Worm (Caenorhabditis elegans): ENCODE data around the gene ttbk-8.2.

Gene ttbk-8.2

DNA sequence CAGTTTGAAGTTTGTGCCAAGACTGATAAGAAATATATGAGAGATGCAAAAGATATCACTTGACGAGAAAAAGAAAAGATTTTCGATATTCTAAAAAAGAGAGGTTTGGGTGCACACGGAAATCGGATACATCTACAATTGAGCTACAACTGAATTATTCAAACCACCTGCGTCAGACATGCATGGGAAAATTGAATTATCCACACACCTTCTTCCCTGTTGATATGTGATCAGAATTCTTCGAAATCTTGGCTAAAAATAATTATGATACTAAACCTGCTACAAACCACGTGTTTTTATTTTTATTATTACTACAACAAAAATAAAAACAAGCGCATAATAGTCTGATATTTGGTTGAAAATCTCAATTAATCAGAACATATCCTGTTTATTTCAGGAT is 26.5 kb downstream of the ttbk-8.2 start:
- peak in 1 of 2 experiments; percentile 17 for TF ChIP-seq lsy-2 (tag; optimal IDR thresholded peaks at IDR 0.05)
- TF ChIP-seq sma-9 (GFP tag; optimal IDR thresholded peaks at IDR 0.05): peak; percentile 44
- TF ChIP-seq sma-9 (tag; optimal IDR thresholded peaks at IDR 0.05): no peak
- no peak for TF ChIP-seq skn-1 (tag; optimal IDR thresholded peaks at IDR 0.05)
- TF ChIP-seq lin-11 (tag; optimal IDR thresholded peaks at IDR 0.05): no peak
- no peak for TF ChIP-seq nhr-25 (tag; optimal IDR thresholded peaks at IDR 0.05)
- TF ChIP-seq fos-1 (tag; optimal IDR thresholded peaks at IDR 0.05): peak; percentile 13

DNA sequence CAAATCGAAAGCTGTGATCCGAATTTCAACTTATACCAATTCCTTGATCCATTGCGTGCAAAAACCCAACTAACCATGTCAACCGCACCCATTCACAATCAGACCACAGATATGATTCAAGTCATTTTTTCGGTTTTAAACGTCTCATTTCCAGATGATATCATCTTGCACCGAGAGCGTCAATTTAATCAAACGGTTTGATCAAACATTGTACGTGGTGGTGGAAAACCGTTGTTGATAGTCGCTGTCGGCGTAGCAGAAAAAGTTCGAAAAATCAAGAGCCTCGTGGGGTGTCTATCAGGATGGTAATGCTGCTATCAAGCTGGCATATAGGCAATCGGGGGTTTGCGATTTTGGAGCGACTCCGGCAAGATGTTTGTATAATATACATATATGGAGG is 27.2 kb downstream of the ttbk-8.2 start:
- TF ChIP-seq mab-5 (tag; optimal IDR thresholded peaks at IDR 0.05): no peak
- no peak for TF ChIP-seq lin-13 (GFP tag; optimal IDR thresholded peaks at IDR 0.05)
- TF ChIP-seq sma-9 (GFP tag; optimal IDR thresholded peaks at IDR 0.05): peak; percentile 78
- no peak for TF ChIP-seq sma-9 (tag; optimal IDR thresholded peaks at IDR 0.05)
- no peak for TF ChIP-seq lin-11 (tag; optimal IDR thresholded peaks at IDR 0.05)
- no peak for TF ChIP-seq aly-2 (tag; optimal IDR thresholded peaks at IDR 0.05)
- TF ChIP-seq fos-1 (tag; optimal IDR thresholded peaks at IDR 0.05): peak; percentile 28
- no peak for TF ChIP-seq ztf-11 (tag; optimal IDR thresholded peaks at IDR 0.05)

DNA sequence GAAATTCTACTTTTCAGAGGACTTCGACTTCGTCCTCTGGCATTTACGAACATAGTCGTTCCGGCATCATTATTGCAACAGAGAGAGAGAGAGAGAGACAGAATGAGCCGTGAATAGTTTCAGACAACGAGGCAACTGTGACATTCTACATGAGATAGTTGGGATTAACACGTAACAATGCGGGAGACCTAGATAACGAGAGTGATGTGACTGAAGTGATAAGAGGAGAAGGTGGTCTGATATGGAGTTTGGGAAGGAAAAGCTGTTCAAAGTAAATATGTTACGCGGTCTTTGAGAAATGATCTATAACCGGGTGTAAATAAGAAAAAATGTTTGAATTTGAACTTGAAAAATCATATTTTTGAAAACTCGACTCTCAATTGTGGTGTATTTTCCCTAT is 27.7 kb downstream of the ttbk-8.2 start:
- peak; percentile 6 for TF ChIP-seq gmeb-1 (tag; optimal IDR thresholded peaks at IDR 0.05)
- TF ChIP-seq fos-1 (tag; optimal IDR thresholded peaks at IDR 0.05): peak; percentile 81
- peak; percentile 18 for TF ChIP-seq sma-3 (GFP tag; optimal IDR thresholded peaks at IDR 0.05)
- peak; percentile 97 for TF ChIP-seq skn-1 (tag; optimal IDR thresholded peaks at IDR 0.05)
- peak; percentile 34 for TF ChIP-seq F13H6.1 (tag; optimal IDR thresholded peaks at IDR 0.05)
- peak; percentile 64 for TF ChIP-seq crh-2 (tag; optimal IDR thresholded peaks at IDR 0.05)
- peak; percentile 86 for TF ChIP-seq sma-9 (GFP tag; optimal IDR thresholded peaks at IDR 0.05)
- TF ChIP-seq sma-9 (tag; optimal IDR thresholded peaks at IDR 0.05): no peak
- no peak for TF ChIP-seq ceh-82 (tag; optimal IDR thresholded peaks at IDR 0.05)
- TF ChIP-seq nhr-129 (tag; optimal IDR thresholded peaks at IDR 0.05): peak; percentile 22
- no peak for TF ChIP-seq nhr-77 (tag; optimal IDR thresholded peaks at IDR 0.05)
- TF ChIP-seq unc-62 (GFP tag; optimal IDR thresholded peaks at IDR 0.05): no peak
- TF ChIP-seq nhr-11 (tag; optimal IDR thresholded peaks at IDR 0.05): no peak

DNA sequence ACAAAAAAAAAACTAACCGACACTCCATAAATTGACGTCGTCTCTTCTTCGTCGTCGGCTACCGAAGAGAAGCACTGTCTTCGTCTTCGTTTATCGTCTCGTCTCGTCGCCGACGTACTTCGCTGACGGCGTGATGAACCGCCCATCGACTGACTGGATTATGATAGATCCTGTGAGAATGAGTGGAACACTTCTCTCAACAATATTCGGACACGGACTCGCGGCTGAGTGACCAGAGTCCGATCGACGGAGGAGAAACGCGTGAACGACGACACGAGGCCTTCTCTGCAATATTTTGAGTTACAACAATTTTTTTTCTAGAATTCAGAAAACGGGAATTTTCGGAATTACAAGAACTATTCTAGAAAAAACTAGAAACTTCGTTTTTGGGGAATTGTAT is 28.5 kb downstream of the ttbk-8.2 start, which contains the start of gene skn-1:
TSS of gene skn-1 (minus strand) at position 146 of the 400 bp plus-strand sequence.
- TF ChIP-seq nhr-237 (tag; optimal IDR thresholded peaks at IDR 0.05) (no peak), lin-11 (tag; optimal IDR thresholded peaks at IDR 0.05) (no peak), nhr-77 (tag; optimal IDR thresholded peaks at IDR 0.05) (no peak), peb-1 (tag; optimal IDR thresholded peaks at IDR 0.05) (no peak), crh-2 (tag; optimal IDR thresholded peaks at IDR 0.05) (no peak), Y55F3AM.14 (GFP tag; optimal IDR thresholded peaks at IDR 0.05) (no peak)

DNA sequence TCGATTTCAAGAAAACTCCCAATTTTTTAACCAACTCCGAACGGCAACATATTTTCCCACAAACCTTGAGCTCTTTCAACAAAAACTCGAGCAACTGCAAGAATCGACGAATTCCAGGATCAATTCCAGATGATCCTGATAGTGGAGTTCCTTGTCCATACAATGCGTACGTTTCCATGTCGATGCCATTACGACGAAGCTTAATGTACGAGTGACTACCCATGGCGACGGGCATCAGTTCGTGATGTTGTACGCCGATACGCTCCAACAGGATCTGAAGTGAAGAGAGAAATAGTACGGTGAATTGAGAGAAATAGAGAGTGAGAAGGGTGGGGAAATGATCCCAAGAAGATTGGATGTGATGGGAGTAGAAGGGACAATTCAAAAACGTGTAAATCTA is 30.3 kb downstream of the ttbk-8.2 start:
- TF ChIP-seq blmp-1 (tag; optimal IDR thresholded peaks at IDR 0.05; ENCODE audit: insufficient read depth) (no peak), peb-1 (tag; optimal IDR thresholded peaks at IDR 0.05) (no peak), ceh-16 (tag; optimal IDR thresholded peaks at IDR 0.05) (no peak), fos-1 (tag; optimal IDR thresholded peaks at IDR 0.05) (no peak), dmd-4 (tag; optimal IDR thresholded peaks at IDR 0.05) (no peak), nhr-12 (tag; optimal IDR thresholded peaks at IDR 0.05) (no peak), snpc-4 (tag; optimal IDR thresholded peaks at IDR 0.05) (no peak), unc-55 (GFP tag; optimal IDR thresholded peaks at IDR 0.05) (no peak), alr-1 (tag; optimal IDR thresholded peaks at IDR 0.05) (no peak), nhr-11 (tag; optimal IDR thresholded peaks at IDR 0.05) (no peak), lsy-2 (tag; optimal IDR thresholded peaks at IDR 0.05) (no peak), lin-39 (tag; optimal IDR thresholded peaks at IDR 0.05) (no peak), ZK546.5 (tag; optimal IDR thresholded peaks at IDR 0.05) (no peak), aly-2 (tag; optimal IDR thresholded peaks at IDR 0.05) (no peak), R02D3.7 (tag; optimal IDR thresholded peaks at IDR 0.05) (no peak), zag-1 (tag; optimal IDR thresholded peaks at IDR 0.05) (no peak), ztf-4 (tag; optimal IDR thresholded peaks at IDR 0.05) (no peak), ama-1 (optimal IDR thresholded peaks at IDR 0.05) (no peak), gmeb-1 (tag; optimal IDR thresholded peaks at IDR 0.05) (no peak)

All from whole organism, L2 larva.